Fruit fly (Drosophila melanogaster) whole organism, prepupa: ENCODE data around the gene CG13896.
A peak's percentile ranks its signal among the peaks of the same experiment; 100 is the strongest.

Source experiments
- Blimp-1 ChIP-seq: fragments of 200-800 bp; sonication (Bioruptor generic); optimal IDR thresholded peaks from 3 replicates; lab custom pipeline; 2017; ENCODE audit warnings: missing biosample characterization, missing genetic modification characterization, mild to moderate bottlenecking, moderate library complexity, missing genetic modification reagents
- CG10631 ChIP-seq: fragments of 200-800 bp; sonication (Bioruptor generic); optimal IDR thresholded peaks from 2 replicates; lab custom pipeline; 2016; ENCODE audit warnings: missing biosample characterization, missing genetic modification characterization
- CG10669 ChIP-seq: fragments of 200-800 bp; sonication (Bioruptor generic); optimal IDR thresholded peaks from 3 replicates; lab custom pipeline; 2018; ENCODE audit warnings: missing biosample characterization, mild to moderate bottlenecking, missing genetic modification characterization, moderate library complexity
- CG11762 ChIP-seq: fragments of 200-800 bp; sonication (Bioruptor generic); optimal IDR thresholded peaks from 3 replicates; lab custom pipeline; 2016; ENCODE audit warnings: missing biosample characterization, missing genetic modification characterization; ENCODE audit not compliant: insufficient read depth
- CG11902 ChIP-seq: fragments of 200-800 bp; sonication (Bioruptor generic); optimal IDR thresholded peaks from 3 replicates; lab custom pipeline; 2016; ENCODE audit warnings: missing biosample characterization, missing genetic modification characterization
- CG15336 ChIP-seq: fragments of 200-800 bp; sonication (Bioruptor generic); IDR thresholded peaks from 2 replicates; pipeline ENCODE4 v1.3.6; 2022; ENCODE audit warnings: missing biosample characterization, missing genetic modification characterization
- CG1621 ChIP-seq: fragments of 200-800 bp; sonication (Bioruptor generic); optimal IDR thresholded peaks from 3 replicates; lab custom pipeline; 2018; ENCODE audit warnings: missing biosample characterization, mild to moderate bottlenecking, missing genetic modification characterization
- CG16779 ChIP-seq: fragments of 200-800 bp; sonication (Bioruptor generic); optimal IDR thresholded peaks from 3 replicates; lab custom pipeline; 2017; ENCODE audit warnings: missing biosample characterization, mild to moderate bottlenecking, missing genetic modification characterization
- CG31627 ChIP-seq: fragments of 200-800 bp; sonication (Bioruptor generic); optimal IDR thresholded peaks from 3 replicates; lab custom pipeline; 2016; ENCODE audit warnings: missing biosample characterization, missing genetic modification characterization
- CG32006 ChIP-seq: fragments of 200-800 bp; sonication (Bioruptor generic); optimal IDR thresholded peaks from 3 replicates; lab custom pipeline; 2017; ENCODE audit warnings: missing biosample characterization, mild to moderate bottlenecking, missing genetic modification characterization
- CG34406 ChIP-seq: fragments of 200-800 bp; sonication (Bioruptor generic); optimal IDR thresholded peaks from 3 replicates; lab custom pipeline; 2016; ENCODE audit warnings: missing biosample characterization, missing genetic modification characterization
- CG3919 ChIP-seq: fragments of 200-800 bp; sonication (Bioruptor generic); optimal IDR thresholded peaks from 3 replicates; lab custom pipeline; 2016; ENCODE audit warnings: missing biosample characterization, missing genetic modification characterization
- CG4318 ChIP-seq: fragments of 200-800 bp; sonication (Bioruptor generic); optimal IDR thresholded peaks from 3 replicates; lab custom pipeline; 2017; ENCODE audit warnings: missing biosample characterization, mild to moderate bottlenecking, missing genetic modification characterization
- CG6163 ChIP-seq: fragments of 200-800 bp; sonication (Bioruptor generic); IDR thresholded peaks from 3 replicates; pipeline ENCODE4 v1.3.6; 2022; ENCODE audit warnings: missing biosample characterization, missing genetic modification characterization
- CG6276 ChIP-seq: fragments of 200-800 bp; sonication (Bioruptor generic); optimal IDR thresholded peaks from 2 replicates; lab custom pipeline; 2017; ENCODE audit warnings: missing biosample characterization, mild to moderate bottlenecking, missing genetic modification characterization
- CG6854 ChIP-seq: fragments of 200-800 bp; sonication (Bioruptor generic); optimal IDR thresholded peaks from 2 replicates; lab custom pipeline; 2017; ENCODE audit warnings: missing biosample characterization, mild to moderate bottlenecking, missing genetic modification characterization
- CG7368 ChIP-seq: fragments of 200-800 bp; sonication (Bioruptor generic); optimal IDR thresholded peaks from 3 replicates; lab custom pipeline; 2016; ENCODE audit warnings: missing biosample characterization, missing genetic modification characterization
- CG8119 ChIP-seq: fragments of 200-800 bp; sonication (Bioruptor generic); IDR thresholded peaks from 3 replicates; pipeline ENCODE4 v1.3.6; 2022; ENCODE audit warnings: missing biosample characterization, missing genetic modification characterization
- CG8319 ChIP-seq: fragments of 200-800 bp; sonication (Bioruptor generic); optimal IDR thresholded peaks from 3 replicates; lab custom pipeline; 2016; ENCODE audit warnings: missing biosample characterization, missing genetic modification characterization
- CG8632 ChIP-seq: fragments of 200-800 bp; sonication (Bioruptor generic); optimal IDR thresholded peaks from 3 replicates; lab custom pipeline; 2016; ENCODE audit warnings: missing biosample characterization, missing genetic modification characterization
- CG9139 ChIP-seq: fragments of 200-800 bp; sonication (Bioruptor generic); optimal IDR thresholded peaks from 3 replicates; lab custom pipeline; 2017; ENCODE audit warnings: missing biosample characterization, mild to moderate bottlenecking, missing genetic modification characterization
- Eip75B ChIP-seq: fragments of 200-800 bp; sonication (Bioruptor generic); optimal IDR thresholded peaks from 3 replicates; lab custom pipeline; 2016; ENCODE audit warnings: missing biosample characterization, missing genetic modification characterization
- Eip78C ChIP-seq: fragments of 200-800 bp; sonication (Bioruptor generic); peaks from one replicate; lab custom pipeline; 2016; ENCODE audit warnings: missing biosample characterization, missing genetic modification characterization
- Eip93F ChIP-seq: fragments of 200-800 bp; sonication (Bioruptor generic); optimal IDR thresholded peaks from 2 replicates; lab custom pipeline; 2016; ENCODE audit warnings: missing biosample characterization, mild to moderate bottlenecking, missing genetic modification characterization
- Ets21C ChIP-seq: fragments of 200-800 bp; sonication (Bioruptor generic); optimal IDR thresholded peaks from 3 replicates; lab custom pipeline; 2016; ENCODE audit warnings: missing biosample characterization, missing genetic modification characterization
- Gug ChIP-seq: fragments of 200-800 bp; sonication (Bioruptor generic); IDR thresholded peaks from 2 replicates; pipeline ENCODE4 v1.3.6; 2022; ENCODE audit warnings: missing biosample characterization, missing genetic modification characterization
- Hr4 ChIP-seq: fragments of 200-800 bp; sonication (Bioruptor generic); optimal IDR thresholded peaks from 3 replicates; lab custom pipeline; 2016; ENCODE audit warnings: missing biosample characterization, missing genetic modification characterization
- Lpt ChIP-seq: fragments of 200-800 bp; sonication (Bioruptor generic); optimal IDR thresholded peaks from 3 replicates; lab custom pipeline; 2016; ENCODE audit warnings: missing biosample characterization, missing genetic modification characterization
- Met ChIP-seq: fragments of 200-800 bp; sonication (Bioruptor generic); optimal IDR thresholded peaks from 3 replicates; lab custom pipeline; 2016; ENCODE audit warnings: missing biosample characterization, missing genetic modification characterization
- Smox ChIP-seq: fragments of 200-800 bp; sonication (Bioruptor generic); optimal IDR thresholded peaks from 3 replicates; lab custom pipeline; 2016; ENCODE audit warnings: missing biosample characterization, missing genetic modification characterization
- Sox102F ChIP-seq: fragments of 200-800 bp; sonication (Bioruptor generic); optimal IDR thresholded peaks from 2 replicates; lab custom pipeline; 2016; ENCODE audit warnings: missing biosample characterization, mild to moderate bottlenecking, missing genetic modification characterization
- Sox15 ChIP-seq: fragments of 200-800 bp; sonication (Bioruptor generic); optimal IDR thresholded peaks from 3 replicates; lab custom pipeline; 2016; ENCODE audit warnings: missing biosample characterization, missing genetic modification characterization
- acj6 ChIP-seq: fragments of 200-800 bp; sonication (Bioruptor generic); optimal IDR thresholded peaks from 3 replicates; lab custom pipeline; 2016; ENCODE audit warnings: missing biosample characterization, missing genetic modification characterization
- cyc ChIP-seq: fragments of 200-800 bp; sonication (Bioruptor generic); optimal IDR thresholded peaks from 3 replicates; lab custom pipeline; 2016; ENCODE audit warnings: missing biosample characterization, missing genetic modification characterization
- dsx ChIP-seq: fragments of 200-800 bp; optimal IDR thresholded peaks from 3 replicates; lab custom pipeline; 2019; ENCODE audit warnings: missing biosample characterization, mild to moderate bottlenecking, missing genetic modification characterization, moderate library complexity; ENCODE audit not compliant: poor library complexity, severe bottlenecking
- eg ChIP-seq: fragments of 200-800 bp; sonication (Bioruptor generic); IDR thresholded peaks from 3 replicates; pipeline ENCODE4 v1.3.6; 2022; ENCODE audit warnings: missing biosample characterization, missing genetic modification characterization
- esn ChIP-seq: fragments of 200-800 bp; sonication (Bioruptor generic); optimal IDR thresholded peaks from 2 replicates; lab custom pipeline; 2016; ENCODE audit warnings: missing biosample characterization, mild to moderate bottlenecking, missing genetic modification characterization, moderate library complexity
- fd85E ChIP-seq: fragments of 200-800 bp; sonication (Bioruptor generic); optimal IDR thresholded peaks from 3 replicates; lab custom pipeline; 2016; ENCODE audit warnings: missing biosample characterization, missing genetic modification characterization
- net ChIP-seq: fragments of 200-800 bp; sonication (Bioruptor generic); optimal IDR thresholded peaks from 3 replicates; lab custom pipeline; 2016; ENCODE audit warnings: missing biosample characterization, missing genetic modification characterization
- salr ChIP-seq, 2 experiments: fragments of 200-800 bp; sonication (Bioruptor generic); optimal IDR thresholded peaks; 3 replicates each; lab custom pipeline; 2016 to 2018; ENCODE audit warnings: missing biosample characterization in 2 of 2, missing genetic modification characterization in 2 of 2, mild to moderate bottlenecking in 1 of 2
- spab ChIP-seq: fragments of 200-800 bp; sonication (Bioruptor generic); optimal IDR thresholded peaks from 2 replicates; lab custom pipeline; 2017; ENCODE audit warnings: missing biosample characterization, mild to moderate bottlenecking, missing genetic modification characterization, missing genetic modification reagents
- ss ChIP-seq, 2 experiments: fragments of 200-800 bp; sonication (Bioruptor generic); optimal IDR thresholded peaks; 2 replicates in 1 of 2; 3 replicates in 1 of 2; lab custom pipeline; 2017 to 2018; ENCODE audit warnings: mild to moderate bottlenecking in 2 of 2, missing biosample characterization in 2 of 2, missing genetic modification characterization in 2 of 2, moderate library complexity in 1 of 2
- svp ChIP-seq: fragments of 200-800 bp; sonication (Bioruptor generic); peaks from one replicate; lab custom pipeline; 2016; ENCODE audit warnings: missing biosample characterization, missing genetic modification characterization
- vri ChIP-seq: fragments of 200-800 bp; sonication (Bioruptor generic); optimal IDR thresholded peaks from 3 replicates; lab custom pipeline; 2016; ENCODE audit warnings: missing biosample characterization, mild to moderate bottlenecking, missing genetic modification characterization

CG13896 gene

dm6 chr3L:737445-738116 lies 25.9 kb upstream of the CG13896 start (continued):
- TF ChIP-seq CG15336 (GFP tag; lab: Robert Waterston, UW) (0 out of 2 replicates have a peak, but pooled peaks have one; percentile 22), eg (GFP tag; lab: Robert Waterston, UW) (0 out of 3 replicates have a peak, but pooled peaks have one; percentile 12), CG32006 (GFP tag; lab: Kevin White, UChicago) (peak; percentile 35), salr (GFP tag; optimal IDR thresholded peaks at IDR 0.05; lab: Kevin White, UChicago) (no peak), spab (GFP tag; lab: Kevin White, UChicago) (peak; percentile 3), Met (GFP tag; lab: Kevin White, UChicago) (no peak), CG16779 (tag; lab: Kevin White, UChicago) (no peak), Eip75B (peak; percentile 11)

dm6 chr3L:736542-737166 lies 25.0 kb upstream of the CG13896 start:
- TF ChIP-seq CG9139 (GFP tag; lab: Kevin White, UChicago), result peak; percentile 40
- no peak for TF ChIP-seq CG7368 (GFP tag; lab: Kevin White, UChicago)
- TF ChIP-seq esn, result no peak
- TF ChIP-seq ss (GFP tag; optimal IDR thresholded peaks at IDR 0.05; lab: Kevin White, UChicago), result peak in 1 of 2 experiments; percentile 14
- TF ChIP-seq CG34406 (GFP tag; lab: Kevin White, UChicago), result no peak
- TF ChIP-seq svp (GFP tag; lab: Kevin White, UChicago), result no peak
- TF ChIP-seq CG1621, result peak; percentile 92
- no peak for TF ChIP-seq Blimp-1 (GFP tag; lab: Kevin White, UChicago)

dm6 chr3L:735948-736347 lies 24.3 kb upstream of the CG13896 start:
- TF ChIP-seq ss (GFP tag; optimal IDR thresholded peaks at IDR 0.05; lab: Kevin White, UChicago) (peak; percentile 17 to 57), Eip75B (peak; percentile 80), Hr4 (GFP tag; lab: Kevin White, UChicago) (peak; percentile 34), esn (peak; percentile 68), CG8319 (GFP tag; lab: Kevin White, UChicago) (peak; percentile 68), dsx (GFP tag; lab: Kevin White, UChicago) (peak; percentile 70), CG4318 (GFP tag; lab: Kevin White, UChicago) (no peak), Sox15 (GFP tag; lab: Kevin White, UChicago) (peak; percentile 23), salr (GFP tag; optimal IDR thresholded peaks at IDR 0.05; lab: Kevin White, UChicago) (peak in 1 of 2 experiments; percentile 59), CG11762 (GFP tag; lab: Kevin White, UChicago) (peak; percentile 44), Gug (peak; percentile 39; the same call in 1 of the 2 replicates), CG10631 (GFP tag; lab: Kevin White, UChicago) (peak; percentile 83), CG10669 (GFP tag; lab: Kevin White, UChicago) (peak; percentile 78), Smox (peak; percentile 43), CG31627 (GFP tag; lab: Kevin White, UChicago) (peak; percentile 56), cyc (GFP tag; lab: Kevin White, UChicago) (peak; percentile 56), Eip93F (GFP tag; lab: Kevin White, UChicago) (no peak), Eip78C (peak; percentile 90), CG16779 (tag; lab: Kevin White, UChicago) (no peak), CG8119 (GFP tag; lab: Robert Waterston, UW) (peak; percentile 55), spab (GFP tag; lab: Kevin White, UChicago) (peak; percentile 72), CG6163 (GFP tag; lab: Robert Waterston, UW) (peak; percentile 82), CG6276 (GFP tag; lab: Kevin White, UChicago) (peak; percentile 5), vri (GFP tag; lab: Kevin White, UChicago) (peak; percentile 24), Sox102F (GFP tag; lab: Kevin White, UChicago) (peak; percentile 5), CG34406 (GFP tag; lab: Kevin White, UChicago) (peak; percentile 21), net (GFP tag; lab: Kevin White, UChicago) (peak; percentile 47), CG6854 (no peak), fd85E (no peak), acj6 (peak; percentile 71), Lpt (GFP tag; lab: Kevin White, UChicago) (peak; percentile 30), Ets21C (GFP tag; lab: Kevin White, UChicago) (peak; percentile 44), CG8632 (GFP tag; lab: Kevin White, UChicago) (peak; percentile 38), CG11902 (GFP tag; lab: Kevin White, UChicago) (no peak), CG1621 (peak; percentile 74), CG32006 (GFP tag; lab: Kevin White, UChicago) (peak; percentile 29), CG3919 (peak; percentile 67)
